Worm (Caenorhabditis elegans): Measurements from ENCODE around the gene best-16.

DNA sequence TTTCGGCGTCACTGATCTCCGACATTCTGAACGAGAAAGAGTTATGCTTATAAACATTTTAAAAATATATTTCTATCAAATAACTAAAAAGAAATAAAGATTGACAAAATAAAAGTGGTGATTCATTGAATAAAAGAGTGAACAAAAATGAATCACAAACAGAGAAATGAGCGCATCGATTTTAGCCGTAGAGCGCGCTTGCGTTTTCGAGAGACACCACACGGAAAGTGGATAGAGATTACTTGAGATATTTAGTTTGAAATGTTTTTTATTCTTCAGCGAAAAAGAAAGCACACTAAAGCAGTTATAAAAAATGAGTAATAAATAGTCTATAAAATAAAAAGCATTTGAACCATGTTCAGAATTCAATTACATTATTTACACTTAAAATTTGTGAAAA is 34.6 kb upstream of the best-16 start, which contains the start of gene cap-1:
- TF ChIP-seq lsy-2 (tag; optimal IDR thresholded peaks at IDR 0.05) (peak; percentile 60), sptf-1 (tag; optimal IDR thresholded peaks at IDR 0.05) (peak; percentile 13), elt-3 (tag; optimal IDR thresholded peaks at IDR 0.05) (no peak), nhr-28 (tag; optimal IDR thresholded peaks at IDR 0.05) (no peak), ham-2 (GFP tag; optimal IDR thresholded peaks at IDR 0.05) (no peak), nhr-12 (tag; optimal IDR thresholded peaks at IDR 0.05) (no peak), ces-1 (GFP tag; optimal IDR thresholded peaks at IDR 0.05) (peak; percentile 70), nhr-237 (tag; optimal IDR thresholded peaks at IDR 0.05) (peak; percentile 38), snpc-4 (tag; optimal IDR thresholded peaks at IDR 0.05) (no peak), mep-1 (tag; optimal IDR thresholded peaks at IDR 0.05) (peak; percentile 78)
